Worm (Caenorhabditis elegans): Measurements from ENCODE around the gene nhr-27.

nhr-27 gene

ce11 chrX:12827741-12828408 lies 19.8 kb upstream of the nhr-27 start:
- no peak for TF ChIP-seq let-607 (tag; optimal IDR thresholded peaks at IDR 0.05)
- no peak for TF ChIP-seq nhr-120 (GFP tag; IDR thresholded peaks at IDR 0.05)
- TF ChIP-seq mel-28 (tag; optimal IDR thresholded peaks at IDR 0.05; ENCODE audit: borderline replicate concordance), result no peak
- TF ChIP-seq ceh-91 (GFP tag; IDR thresholded peaks at IDR 0.05), result no peak
- TF ChIP-seq dpl-1 (GFP tag; optimal IDR thresholded peaks at IDR 0.05), result no peak
- TF ChIP-seq chd-7 (tag; optimal IDR thresholded peaks at IDR 0.05), result no peak
- TF ChIP-seq hsf-1 (GFP tag; IDR thresholded peaks at IDR 0.05), result no peak
- TF ChIP-seq snpc-4 (GFP tag; optimal IDR thresholded peaks at IDR 0.05), result no peak
- TF ChIP-seq snpc-4 (tag; optimal IDR thresholded peaks at IDR 0.05), result no peak
- TF ChIP-seq nhr-90 (tag; optimal IDR thresholded peaks at IDR 0.05), result no peak
- TF ChIP-seq ceh-27 (GFP tag; optimal IDR thresholded peaks at IDR 0.05), result no peak
- TF ChIP-seq nhr-80 (tag; optimal IDR thresholded peaks at IDR 0.05), result no peak
- TF ChIP-seq F55B11.4 (tag; optimal IDR thresholded peaks at IDR 0.05; ENCODE audit: borderline replicate concordance, insufficient read depth), result no peak
- no peak for TF ChIP-seq sdz-38 (tag; optimal IDR thresholded peaks at IDR 0.05)
- TF ChIP-seq aptf-3 (GFP tag; IDR thresholded peaks at IDR 0.05), result no peak
- TF ChIP-seq hmg-1.2 (GFP tag; IDR thresholded peaks at IDR 0.05), result no peak
- TF ChIP-seq egl-44 (GFP tag; IDR thresholded peaks at IDR 0.05), result no peak
- TF ChIP-seq zim-3 (tag; optimal IDR thresholded peaks at IDR 0.05), result no peak
- TF ChIP-seq B0336.3 (GFP tag; IDR thresholded peaks at IDR 0.05), result no peak
- TF ChIP-seq lin-26 (GFP tag; IDR thresholded peaks at IDR 0.05), result no peak

DNA sequence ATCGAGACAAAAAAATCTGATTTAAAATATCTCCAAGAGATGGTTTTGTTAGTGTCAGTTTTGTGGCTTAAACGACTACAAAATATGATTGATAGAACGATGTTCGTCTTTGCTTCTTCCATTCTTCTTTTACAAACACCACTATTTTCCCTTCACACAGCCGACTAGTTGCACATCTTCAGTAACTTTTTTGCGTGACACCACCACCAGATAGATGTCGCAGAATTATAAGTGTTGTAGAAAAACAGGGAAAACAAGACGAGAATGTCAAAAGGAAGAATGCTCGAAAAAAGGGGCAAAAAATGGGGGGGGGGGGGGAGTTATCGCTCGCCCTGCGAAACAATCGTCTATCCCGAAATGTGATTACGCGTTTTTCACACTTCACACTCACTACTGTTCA lies 18.7 kb upstream of the nhr-27 start:
- TF ChIP-seq madf-6 (GFP tag; IDR thresholded peaks at IDR 0.05) (no peak), atf-7 (tag; optimal IDR thresholded peaks at IDR 0.05) (no peak), hsf-1 (GFP tag; IDR thresholded peaks at IDR 0.05) (no peak), hlh-26 (GFP tag; conservative IDR thresholded peaks at IDR 0.05) (no peak), F52B5.7 (tag; optimal IDR thresholded peaks at IDR 0.05) (no peak), pha-4 (tag; optimal IDR thresholded peaks at IDR 0.05) (no peak), mcd-1 (GFP tag; IDR thresholded peaks at IDR 0.05) (no peak), cebp-1 (GFP tag; IDR thresholded peaks at IDR 0.05) (no peak), cebp-1 (tag; optimal IDR thresholded peaks at IDR 0.05) (no peak), madf-3 (GFP tag; IDR thresholded peaks at IDR 0.05) (no peak), hmg-1.2 (GFP tag; IDR thresholded peaks at IDR 0.05) (no peak), mes-4 (tag; optimal IDR thresholded peaks at IDR 0.05) (no peak), Y53F4B.3 (GFP tag; IDR thresholded peaks at IDR 0.05) (no peak), ama-1 (optimal IDR thresholded peaks at IDR 0.05) (no peak), ama-1 (GFP tag; optimal IDR thresholded peaks at IDR 0.05) (no peak), D2030.7 (GFP tag; IDR thresholded peaks at IDR 0.05) (no peak), ceh-58 (GFP tag; IDR thresholded peaks at IDR 0.05) (no peak), ets-4 (GFP tag; optimal IDR thresholded peaks at IDR 0.05) (no peak), B0035.1 (tag; optimal IDR thresholded peaks at IDR 0.05) (no peak), repo-1 (tag; optimal IDR thresholded peaks at IDR 0.05) (no peak), ztf-22 (GFP tag; optimal IDR thresholded peaks at IDR 0.05) (no peak)

DNA sequence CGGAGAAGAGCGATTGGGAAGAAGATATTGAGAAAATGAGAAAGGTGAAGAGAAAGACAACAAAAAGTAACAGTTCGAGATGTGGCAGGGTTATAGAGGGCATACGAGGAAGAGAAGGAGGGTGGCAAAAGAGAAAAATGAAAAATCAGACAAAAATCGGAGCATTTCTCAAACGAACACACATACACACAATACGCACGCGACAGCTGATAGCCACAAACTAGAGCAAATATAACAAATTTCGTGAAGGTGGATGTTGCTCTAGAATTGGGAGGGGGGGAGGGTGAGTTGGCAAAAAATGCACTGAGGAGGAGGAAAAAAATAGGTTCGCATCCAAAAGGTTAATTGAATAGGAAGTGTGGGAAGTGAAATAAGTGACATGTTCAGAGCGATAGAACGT lies 17.1 kb upstream of the nhr-27 start:
- TF ChIP-seq ets-4 (GFP tag; optimal IDR thresholded peaks at IDR 0.05), result no peak
- no peak for TF ChIP-seq die-1 (tag; optimal IDR thresholded peaks at IDR 0.05)
- TF ChIP-seq mes-4 (tag; optimal IDR thresholded peaks at IDR 0.05), result no peak
- TF ChIP-seq akir-1 (GFP tag; optimal IDR thresholded peaks at IDR 0.05), result no peak
- TF ChIP-seq xnd-1 (tag; optimal IDR thresholded peaks at IDR 0.05), result no peak
- TF ChIP-seq hmg-1.2 (GFP tag; IDR thresholded peaks at IDR 0.05), result no peak
- TF ChIP-seq lag-1 (GFP tag; IDR thresholded peaks at IDR 0.05), result no peak
- TF ChIP-seq ceh-91 (GFP tag; IDR thresholded peaks at IDR 0.05), result no peak
- TF ChIP-seq ceh-40 (GFP tag; IDR thresholded peaks at IDR 0.05), result no peak
- TF ChIP-seq hrde-1 (tag; optimal IDR thresholded peaks at IDR 0.05; ENCODE audit: borderline replicate concordance), result no peak

Data from whole organism, young adult.